Fruit fly (Drosophila melanogaster): ENCODE measurements around the gene hth.

- peak; percentile 22 for TF ChIP-seq CG1602 (GFP tag; optimal IDR thresholded peaks at IDR 0.05)
- TF ChIP-seq zf30C (GFP tag; optimal IDR thresholded peaks at IDR 0.05) = no peak
- peak; percentile 68 for TF ChIP-seq CG2712 (tag; optimal IDR thresholded peaks at IDR 0.05)
- no peak for TF ChIP-seq HmgD (GFP tag; optimal IDR thresholded peaks at IDR 0.05)
Measured at dm6 chr3R:10684284-10684683, 44.9 kb upstream of the hth start.

Data from whole organism, embryonic.